Worm (Caenorhabditis elegans) whole organism, mixed stage, embryonic: ENCODE data around the gene srbc-67.

Source experiments
- nhr-28 ChIP-seq: fragments of 150-350 bp; optimal IDR thresholded peaks from 2 replicates; lab custom pipeline; 2014; ENCODE audit warnings: missing biosample characterization, missing genetic modification characterization
- unc-62 ChIP-seq: fragments of 150-350 bp; optimal IDR thresholded peaks from 2 replicates; lab custom pipeline; 2014; ENCODE audit warnings: missing biosample characterization, missing genetic modification reagents, missing genetic modification characterization

DNA sequence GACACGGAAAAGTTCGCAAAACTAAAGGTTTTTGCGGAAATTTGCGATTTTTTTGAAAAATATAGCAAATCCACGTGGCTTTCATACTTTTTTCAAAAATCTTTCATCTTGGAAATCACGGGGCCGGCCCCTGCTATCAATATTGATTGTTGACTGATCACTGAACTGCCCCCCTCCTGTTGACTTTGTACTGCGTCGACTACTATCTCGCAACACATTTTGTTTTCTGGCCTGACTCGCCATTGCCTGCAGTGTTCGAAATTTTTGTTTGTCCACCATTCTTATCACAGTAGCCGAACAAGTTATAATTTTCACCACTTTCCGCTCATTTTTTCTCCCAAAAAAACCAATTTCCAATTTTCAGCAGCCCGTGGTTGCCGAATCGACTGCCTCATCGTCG is 40.0 kb upstream of the srbc-67 start:
- no peak for TF ChIP-seq unc-62 (GFP tag; lab: Kevin White, UChicago)
- no peak for TF ChIP-seq nhr-28 (tag; lab: Kevin White, UChicago)
